Worm (Caenorhabditis elegans) whole organism, young adult: ENCODE results near the gene D1054.19.

Experiments
- B0019.2 ChIP-seq: fragments of 200-800 bp; sonication (Bioruptor generic); conservative IDR thresholded peaks from 2 replicates; pipeline ENCODE4 v1.3.6; 2022; ENCODE audit warnings: missing genetic modification reagents, missing genetic modification characterization, missing compliant biosample characterization
- B0336.3 ChIP-seq: fragments of 200-800 bp; sonication (Bioruptor generic); IDR thresholded peaks from 2 replicates; pipeline ENCODE4 v1.3.6; 2022; ENCODE audit warnings: missing genetic modification characterization, missing compliant biosample characterization
- C17E4.6 ChIP-seq: fragments of 200-800 bp; sonication (Bioruptor generic); IDR thresholded peaks from 2 replicates; pipeline ENCODE4 v1.3.6; 2022; ENCODE audit warnings: missing genetic modification reagents, missing genetic modification characterization, missing compliant biosample characterization
- F10E7.11 ChIP-seq: sonication (generic microtip); optimal IDR thresholded peaks from 2 replicates; lab custom pipeline; 2017; ENCODE audit warnings: mild to moderate bottlenecking, missing genetic modification characterization, moderate library complexity, missing compliant biosample characterization
- F55B11.4 ChIP-seq: sonication (generic microtip); optimal IDR thresholded peaks from 2 replicates; lab custom pipeline; 2016; ENCODE audit warnings: missing compliant biosample characterization, missing genetic modification characterization, borderline replicate concordance; ENCODE audit not compliant: insufficient read depth
- Y95B8A.8 ChIP-seq: fragments of 200-800 bp; sonication (Bioruptor generic); IDR thresholded peaks from 2 replicates; pipeline ENCODE4 v1.3.6; 2022; ENCODE audit warnings: missing genetic modification reagents, missing genetic modification characterization, missing compliant biosample characterization
- ama-1 ChIP-seq, 3 experiments: fragments of 150-350 bp in 1 of 3; sonication (generic microtip) in 2 of 3; optimal IDR thresholded peaks; 2 replicates each; lab custom pipeline; 2014 to 2018; ENCODE audit warnings: missing biosample characterization in 2 of 3, missing genetic modification characterization in 2 of 3, missing genetic modification reagents in 2 of 3
- attf-3 ChIP-seq: fragments of 200-800 bp; sonication (Bioruptor generic); conservative IDR thresholded peaks from 2 replicates; pipeline ENCODE4 v1.3.6; 2022; ENCODE audit warnings: missing genetic modification reagents, missing genetic modification characterization, missing compliant biosample characterization
- ceh-100 ChIP-seq: fragments of 200-800 bp; sonication (Bioruptor generic); IDR thresholded peaks from 2 replicates; pipeline ENCODE4 v1.3.6; 2022; ENCODE audit warnings: missing genetic modification reagents, missing genetic modification characterization, missing compliant biosample characterization
- ceh-27 ChIP-seq: fragments of 200-800 bp; sonication (Bioruptor generic); optimal IDR thresholded peaks from 2 replicates; lab custom pipeline; 2018; ENCODE audit warnings: mild to moderate bottlenecking, missing genetic modification characterization, moderate library complexity, missing compliant biosample characterization
- ceh-79 ChIP-seq: sonication (generic microtip); optimal IDR thresholded peaks from 2 replicates; lab custom pipeline; 2017; ENCODE audit warnings: mild to moderate bottlenecking, missing genetic modification characterization, missing compliant biosample characterization
- dox-1 ChIP-seq: fragments of 200-800 bp; sonication (Bioruptor generic); IDR thresholded peaks from 2 replicates; pipeline ENCODE4 v1.3.6; 2022; ENCODE audit warnings: missing genetic modification reagents, missing genetic modification characterization, missing compliant biosample characterization
- dpff-1 ChIP-seq: sonication (generic microtip); optimal IDR thresholded peaks from 2 replicates; lab custom pipeline; 2017; ENCODE audit warnings: mild to moderate bottlenecking, missing genetic modification characterization, missing compliant biosample characterization
- dpl-1 ChIP-seq: fragments of 150-350 bp; optimal IDR thresholded peaks from 2 replicates; lab custom pipeline; 2014; ENCODE audit warnings: missing biosample characterization, missing genetic modification reagents, missing genetic modification characterization
- egrh-3 ChIP-seq: fragments of 200-800 bp; sonication (Bioruptor generic); IDR thresholded peaks from 2 replicates; pipeline ENCODE4 v1.3.6; 2022; ENCODE audit warnings: missing genetic modification reagents, missing genetic modification characterization, missing compliant biosample characterization
- fkh-3 ChIP-seq: sonication (generic microtip); optimal IDR thresholded peaks from 2 replicates; lab custom pipeline; 2016; ENCODE audit warnings: mild to moderate bottlenecking, missing genetic modification characterization, missing compliant biosample characterization
- hlh-26 ChIP-seq: fragments of 200-800 bp; sonication (Bioruptor generic); conservative IDR thresholded peaks from 2 replicates; pipeline ENCODE4 v1.3.6; 2022; ENCODE audit warnings: missing genetic modification reagents, missing genetic modification characterization, missing compliant biosample characterization
- hmg-1.2 ChIP-seq: fragments of 200-800 bp; sonication (Bioruptor generic); IDR thresholded peaks from 2 replicates; pipeline ENCODE4 v1.3.6; 2022; ENCODE audit warnings: missing genetic modification reagents, missing genetic modification characterization, missing compliant biosample characterization
- hrde-1 ChIP-seq: sonication (generic microtip); optimal IDR thresholded peaks from 2 replicates; lab custom pipeline; 2016; ENCODE audit warnings: missing genetic modification characterization, mild to moderate bottlenecking, missing compliant biosample characterization, moderate library complexity, missing genotype, missing genetic modification reagents, borderline replicate concordance
- let-526 ChIP-seq: fragments of 200-800 bp; sonication (Bioruptor generic); IDR thresholded peaks from 2 replicates; pipeline ENCODE4 v1.3.6; 2022; ENCODE audit warnings: missing genetic modification reagents, missing genetic modification characterization, missing compliant biosample characterization
- lin-26 ChIP-seq: fragments of 200-800 bp; sonication (Bioruptor generic); IDR thresholded peaks from 2 replicates; pipeline ENCODE4 v1.3.6; 2022; ENCODE audit warnings: missing genetic modification reagents, missing genetic modification characterization, missing compliant biosample characterization
- lin-35 ChIP-seq, 3 experiments: fragments of 150-350 bp in 2 of 3; sonication (generic microtip) in 1 of 3; optimal IDR thresholded peaks; 2 replicates each; lab custom pipeline; 2014 to 2018; ENCODE audit warnings: missing biosample characterization in 3 of 3, missing genetic modification characterization in 3 of 3, missing genetic modification reagents in 3 of 3
- lin-40 ChIP-seq: sonication (generic microtip); optimal IDR thresholded peaks from 2 replicates; lab custom pipeline; 2016; ENCODE audit warnings: missing genetic modification characterization, mild to moderate bottlenecking, missing compliant biosample characterization, missing genotype, missing genetic modification reagents
- lsy-27 ChIP-seq: sonication (generic microtip); optimal IDR thresholded peaks from 2 replicates; lab custom pipeline; 2017; ENCODE audit warnings: missing genetic modification characterization, mild to moderate bottlenecking, missing compliant biosample characterization, antibody characterized with exemption, missing genotype, borderline replicate concordance; ENCODE audit not compliant: insufficient read depth
- madf-10 ChIP-seq: sonication (generic microtip); optimal IDR thresholded peaks from 2 replicates; lab custom pipeline; 2016; ENCODE audit warnings: mild to moderate bottlenecking, missing genetic modification characterization, missing compliant biosample characterization
- mcd-1 ChIP-seq: fragments of 200-800 bp; sonication (Bioruptor generic); IDR thresholded peaks from 2 replicates; pipeline ENCODE4 v1.3.6; 2022; ENCODE audit warnings: missing genetic modification reagents, missing genetic modification characterization, missing compliant biosample characterization
- mel-28 ChIP-seq: sonication (generic microtip); optimal IDR thresholded peaks from 2 replicates; lab custom pipeline; 2016; ENCODE audit warnings: borderline replicate concordance, mild to moderate bottlenecking, missing genetic modification characterization, missing compliant biosample characterization
- mxl-1 ChIP-seq: sonication (generic microtip); optimal IDR thresholded peaks from 2 replicates; lab custom pipeline; 2016; ENCODE audit warnings: missing genetic modification characterization, missing compliant biosample characterization
- nhr-120 ChIP-seq: fragments of 200-800 bp; sonication (Bioruptor generic); IDR thresholded peaks from 2 replicates; pipeline ENCODE4 v1.3.6; 2022; ENCODE audit warnings: missing genetic modification characterization, missing compliant biosample characterization
- snpc-3.4 ChIP-seq: sonication (generic microtip); optimal IDR thresholded peaks from 2 replicates; lab custom pipeline; 2017; ENCODE audit warnings: missing genetic modification characterization, mild to moderate bottlenecking, missing compliant biosample characterization, antibody characterized with exemption, moderate library complexity, missing genotype, missing genetic modification reagents
- tbx-9 ChIP-seq: sonication (generic microtip); optimal IDR thresholded peaks from 2 replicates; lab custom pipeline; 2016; ENCODE audit warnings: borderline replicate concordance, missing genetic modification characterization, inconsistent platforms, missing compliant biosample characterization
- unc-130 ChIP-seq: sonication (generic microtip); optimal IDR thresholded peaks from 2 replicates; lab custom pipeline; 2016; ENCODE audit warnings: missing genetic modification reagents, missing genetic modification characterization, missing compliant biosample characterization
- unc-62 ChIP-seq: fragments of 150-350 bp; optimal IDR thresholded peaks from 2 replicates; lab custom pipeline; 2014; ENCODE audit warnings: missing biosample characterization, missing genetic modification reagents, missing genetic modification characterization
- ztf-28 ChIP-seq: fragments of 200-800 bp; sonication (Bioruptor generic); IDR thresholded peaks from 2 replicates; pipeline ENCODE4 v1.3.6; 2022; ENCODE audit warnings: missing genetic modification reagents, missing genetic modification characterization, missing compliant biosample characterization

D1054.19 gene

ce11 chrV:10813425-10814156 is 18.0 kb downstream of the D1054.19 start, which contains the start of the genes C29A12.1 and lig-1 (continued):
- TF ChIP-seq lin-26 (GFP tag; lab: Robert Waterston, UW) = 0 out of 2 replicates have a peak, but pooled peaks have one; percentile 18

ce11 chrV:10814333-10814732 is 18.7 kb downstream of the D1054.19 start:
- TF ChIP-seq lin-40 (tag; lab: Kevin White, UChicago) = no peak
- no peak for TF ChIP-seq mcd-1 (GFP tag; lab: Robert Waterston, UW)
- TF ChIP-seq lin-35 (GFP tag; optimal IDR thresholded peaks at IDR 0.05; lab: Kevin White, UChicago) = no peak
- TF ChIP-seq hrde-1 (tag; lab: Kevin White, UChicago) = no peak
- no peak for TF ChIP-seq C17E4.6 (GFP tag; lab: Robert Waterston, UW)
- TF ChIP-seq unc-62 (GFP tag; lab: Kevin White, UChicago) = no peak
- no peak for TF ChIP-seq hmg-1.2 (GFP tag; lab: Robert Waterston, UW)
- no peak for TF ChIP-seq ztf-28 (GFP tag; lab: Robert Waterston, UW)
- no peak for TF ChIP-seq fkh-3 (tag; lab: Kevin White, UChicago)
- TF ChIP-seq madf-10 (tag; lab: Kevin White, UChicago) = no peak
- no peak for TF ChIP-seq B0336.3 (GFP tag; lab: Robert Waterston, UW)
- no peak for TF ChIP-seq unc-130 (GFP tag; lab: Kevin White, UChicago)
- TF ChIP-seq B0019.2 = no peak
- no peak for TF ChIP-seq hlh-26 (GFP tag; lab: Robert Waterston, UW)
- TF ChIP-seq ceh-27 (GFP tag; lab: Kevin White, UChicago) = no peak
- no peak for TF ChIP-seq snpc-3.4

ce11 chrV:10816831-10817230 is 21.2 kb downstream of the D1054.19 start:
- no peak for TF ChIP-seq hlh-26 (GFP tag; lab: Robert Waterston, UW)
- TF ChIP-seq ama-1 (optimal IDR thresholded peaks at IDR 0.05; lab: Kevin White, UChicago) = no peak
- peak in 1 of 2 experiments; percentile 21 for TF ChIP-seq ama-1 (GFP tag; optimal IDR thresholded peaks at IDR 0.05; lab: Kevin White, UChicago)

- no peak for TF ChIP-seq tbx-9 (tag; lab: Kevin White, UChicago)
- TF ChIP-seq dpl-1 (GFP tag; lab: Kevin White, UChicago) = no peak
- TF ChIP-seq nhr-120 (GFP tag; lab: Robert Waterston, UW) = no peak
- no peak for TF ChIP-seq egrh-3 (GFP tag; lab: Robert Waterston, UW)
- no peak for TF ChIP-seq attf-3 (GFP tag; lab: Robert Waterston, UW)
- no peak for TF ChIP-seq let-526 (GFP tag; lab: Robert Waterston, UW)
- no peak for TF ChIP-seq mel-28 (tag; lab: Kevin White, UChicago)
- no peak for TF ChIP-seq hrde-1 (tag; lab: Kevin White, UChicago)
- no peak for TF ChIP-seq F55B11.4 (tag; lab: Kevin White, UChicago)
- no peak for TF ChIP-seq dpff-1 (tag; lab: Kevin White, UChicago)
- TF ChIP-seq Y95B8A.8 (GFP tag; lab: Robert Waterston, UW) = no peak
Observed at ce11 chrV:10818498-10818897, 22.9 kb downstream of the D1054.19 start.

- TF ChIP-seq lsy-27 (tag; lab: Kevin White, UChicago) (no peak), lin-40 (tag; lab: Kevin White, UChicago) (no peak), mxl-1 (tag; lab: Kevin White, UChicago) (no peak), F10E7.11 (tag; lab: Kevin White, UChicago) (no peak), ceh-100 (GFP tag; lab: Robert Waterston, UW) (no peak), dox-1 (GFP tag; lab: Robert Waterston, UW) (no peak), ceh-79 (tag; lab: Kevin White, UChicago) (no peak)
Observed at ce11 chrV:10824711-10825110, 29.1 kb downstream of the D1054.19 start, which contains the start of gene nrx-1. Gene nrx-1, plus strand, starts transcription at chrV:10825011.
